Worm (Caenorhabditis elegans) whole organism, midembryonic: ENCODE data around the gene srx-29.

Source experiments
- cog-1 ChIP-seq: sonication (generic microtip); optimal IDR thresholded peaks from 2 replicates; lab custom pipeline; 2016; ENCODE audit warnings: missing genetic modification characterization, missing compliant biosample characterization
- flt-1 ChIP-seq: fragments of 200-800 bp; sonication (Bioruptor generic); IDR thresholded peaks from 2 replicates; pipeline ENCODE4 v1.3.6; 2022; ENCODE audit warnings: missing genetic modification characterization, missing compliant biosample characterization
- klf-2 ChIP-seq: fragments of 200-800 bp; sonication (Bioruptor generic); conservative IDR thresholded peaks from 2 replicates; pipeline ENCODE4 v1.3.6; 2022; ENCODE audit warnings: missing genetic modification reagents, missing genetic modification characterization, missing compliant biosample characterization
- tab-1 ChIP-seq: fragments of 200-800 bp; sonication (Bioruptor generic); IDR thresholded peaks from 2 replicates; pipeline ENCODE4 v1.3.6; 2022; ENCODE audit warnings: missing genetic modification characterization, missing compliant biosample characterization
- ztf-23 ChIP-seq: fragments of 200-800 bp; sonication (Bioruptor generic); IDR thresholded peaks from 2 replicates; pipeline ENCODE4 v1.3.6; 2022; ENCODE audit warnings: missing genetic modification reagents, missing genetic modification characterization, missing compliant biosample characterization

DNA sequence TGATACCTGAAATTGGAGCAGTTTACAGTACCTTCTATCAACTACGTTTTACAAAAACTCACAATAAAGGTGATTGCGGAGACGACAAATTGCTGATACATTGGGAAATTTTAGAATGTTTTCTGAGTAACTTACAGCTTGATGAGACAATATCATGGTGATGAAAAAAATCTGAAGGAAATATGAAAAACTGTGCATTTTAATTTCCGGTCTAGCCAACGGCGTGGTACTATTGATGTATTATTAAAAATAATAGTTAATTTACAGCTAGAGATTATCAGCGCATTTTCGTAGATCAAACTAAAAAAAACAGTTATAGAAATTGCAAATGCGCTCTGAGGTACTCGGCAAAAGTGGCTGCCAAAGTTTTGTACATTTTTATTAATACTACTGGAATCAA, at the start of gene srx-29:
- TF ChIP-seq ztf-23 (no peak), tab-1 (no peak), flt-1 (GFP tag; lab: Robert Waterston, UW) (no peak), cog-1 (tag; lab: Kevin White, UChicago) (no peak), klf-2 (GFP tag; lab: Robert Waterston, UW) (no peak)
